Fruit fly (Drosophila melanogaster) whole organism: ENCODE data around the gene CG43292.

Experiments
- CG8478 ChIP-seq: fragments of >200 bp; optimal IDR thresholded peaks from 2 replicates; lab custom pipeline; 2018; ENCODE audit warnings: inconsistent platforms
- Dll ChIP-seq: fragments of >200 bp; optimal IDR thresholded peaks from 2 replicates; lab custom pipeline; 2017
- EcR ChIP-seq, 2 experiments: fragments of >200 bp; optimal IDR thresholded peaks; 2 replicates each; lab custom pipeline; 2017; ENCODE audit warnings: missing biosample characterization in 2 of 2, missing genetic modification characterization in 2 of 2, missing genetic modification reagents in 2 of 2
- pan ChIP-seq: fragments of >200 bp; optimal IDR thresholded peaks from 2 replicates; lab custom pipeline; 2017
- psq ChIP-seq: fragments of >200 bp; optimal IDR thresholded peaks from 2 replicates; lab custom pipeline; 2017
- usp ChIP-seq: fragments of >200 bp; optimal IDR thresholded peaks from 2 replicates; lab custom pipeline; 2017; ENCODE audit warnings: missing biosample characterization, missing genetic modification characterization, mixed read lengths

Gene CG43292

dm6 chr3L:7519219-7519618 lies 43.8 kb downstream of the CG43292 start:
- TF ChIP-seq pan (lab: Kevin White, UChicago) = no peak
- TF ChIP-seq EcR (GFP tag; optimal IDR thresholded peaks at IDR 0.05; lab: Kevin White, UChicago) = no peak
- no peak for TF ChIP-seq usp (GFP tag; lab: Kevin White, UChicago)
- TF ChIP-seq psq = no peak
- TF ChIP-seq CG8478 (lab: Kevin White, UChicago) = no peak
- TF ChIP-seq Dll = no peak

dm6 chr3L:7520619-7521018 lies 45.2 kb downstream of the CG43292 start:
- TF ChIP-seq pan (lab: Kevin White, UChicago) = no peak
- TF ChIP-seq Dll = no peak

dm6 chr3L:7521847-7522246 lies 46.5 kb downstream of the CG43292 start:
- TF ChIP-seq Dll = no peak
- TF ChIP-seq EcR (GFP tag; optimal IDR thresholded peaks at IDR 0.05; lab: Kevin White, UChicago) = no peak
- TF ChIP-seq usp (GFP tag; lab: Kevin White, UChicago) = no peak
- TF ChIP-seq psq = no peak
- TF ChIP-seq CG8478 (lab: Kevin White, UChicago) = no peak
- TF ChIP-seq pan (lab: Kevin White, UChicago) = no peak
